Fruit fly (Drosophila melanogaster): ENCODE results near the gene CG13358.

The CG13358 gene

DNA sequence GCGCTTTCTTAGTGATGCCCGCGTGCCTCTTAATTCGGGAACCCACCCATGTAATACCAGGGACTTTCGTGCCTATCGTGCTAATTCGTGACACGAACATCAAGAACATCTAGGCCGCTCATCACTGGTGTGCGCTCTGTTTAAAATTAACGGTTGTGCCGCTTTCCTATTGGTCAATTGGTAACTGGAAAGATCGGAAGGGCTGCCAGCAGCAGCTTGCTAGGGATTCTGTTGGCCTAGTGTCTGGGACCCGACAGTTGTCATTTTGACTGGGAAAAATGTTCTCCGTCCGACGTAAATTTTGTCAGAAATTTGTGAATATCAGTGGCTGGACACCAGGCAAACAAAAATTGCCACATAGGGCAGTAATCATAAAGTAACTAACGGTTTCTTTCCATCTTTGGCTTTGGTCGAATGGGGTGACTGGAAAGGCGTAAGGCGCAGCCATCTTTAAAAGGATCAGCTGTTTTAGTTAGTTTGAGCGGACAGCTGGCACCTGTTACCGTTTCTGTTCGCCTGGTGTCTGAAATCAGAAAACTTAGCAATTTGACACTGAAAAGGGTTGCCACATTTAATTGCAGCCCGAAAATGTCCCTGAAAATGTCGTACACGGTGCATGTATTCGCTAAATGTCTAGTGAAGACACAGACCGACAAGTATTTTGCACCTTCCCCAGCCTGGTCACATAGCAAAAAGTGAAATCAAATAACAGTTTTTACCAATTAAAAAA, 45.7 kb downstream of the CG13358 start, which contains the start of gene CG5273 (continued):
- TF ChIP-seq CG13775 (GFP tag; optimal IDR thresholded peaks at IDR 0.05) (no peak), nom (GFP tag; optimal IDR thresholded peaks at IDR 0.05) (peak; percentile 37), CG11456 (GFP tag; IDR thresholded peaks at IDR 0.05) (no peak), TFAM (GFP tag; optimal IDR thresholded peaks at IDR 0.05) (no peak), CG3838 (GFP tag; optimal IDR thresholded peaks at IDR 0.05) (no peak), zen (tag; optimal IDR thresholded peaks at IDR 0.05) (peak; percentile 38), trem (tag; optimal IDR thresholded peaks at IDR 0.05) (peak; percentile 76), seq (GFP tag; IDR thresholded peaks at IDR 0.05) (no peak), tgo (GFP tag; IDR thresholded peaks at IDR 0.05) (no peak), cato (GFP tag; optimal IDR thresholded peaks at IDR 0.05; ENCODE audit: borderline replicate concordance) (no peak), CG9876 (GFP tag; optimal IDR thresholded peaks at IDR 0.05) (no peak), Dek (tag; optimal IDR thresholded peaks at IDR 0.05) (peak; percentile 56), CG15514 (GFP tag; optimal IDR thresholded peaks at IDR 0.05) (peak; percentile 84), esg (GFP tag; conservative IDR thresholded peaks at IDR 0.05) (no peak), CG8944 (GFP tag; optimal IDR thresholded peaks at IDR 0.05) (no peak), wdn (GFP tag; IDR thresholded peaks at IDR 0.05) (no peak), CG2199 (GFP tag; IDR thresholded peaks at IDR 0.05) (no peak), tin (GFP tag; optimal IDR thresholded peaks at IDR 0.05) (no peak), CG18764 (GFP tag; optimal IDR thresholded peaks at IDR 0.05) (no peak), CG8924 (tag; optimal IDR thresholded peaks at IDR 0.05) (peak; percentile 31), mam (GFP tag; optimal IDR thresholded peaks at IDR 0.05) (no peak), ro (GFP tag; IDR thresholded peaks at IDR 0.05) (no peak), CG1529 (GFP tag; optimal IDR thresholded peaks at IDR 0.05) (no peak)

DNA sequence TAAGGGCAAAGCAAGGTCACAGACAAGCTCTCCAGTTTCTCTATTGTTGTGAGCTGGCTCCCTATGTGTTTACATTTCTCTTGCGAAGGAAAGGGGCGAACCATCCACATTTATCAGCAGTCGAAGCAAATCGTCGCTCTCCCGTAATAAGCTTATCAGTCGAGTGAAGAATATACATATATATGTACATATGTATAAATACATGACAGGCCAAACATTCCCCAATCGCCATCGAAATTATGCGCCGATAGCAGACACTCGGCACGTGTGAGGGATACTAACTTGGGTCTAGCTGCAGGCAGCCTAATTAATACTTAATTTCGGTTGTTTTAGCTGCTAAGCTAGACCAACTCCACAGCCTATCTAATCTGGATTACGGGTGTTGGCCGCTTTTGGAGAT, 47.9 kb downstream of the CG13358 start:
- TF ChIP-seq sd (tag; optimal IDR thresholded peaks at IDR 0.05) (peak; percentile 69), CG4820 (GFP tag; optimal IDR thresholded peaks at IDR 0.05) (no peak), CG12769 (tag; optimal IDR thresholded peaks at IDR 0.05) (peak; percentile 24), vvl (GFP tag; IDR thresholded peaks at IDR 0.05) (0 out of 2 replicates have a peak, but pooled peaks have one; percentile 11), lab (GFP tag; optimal IDR thresholded peaks at IDR 0.05) (peak; percentile 12), CG4328 (GFP tag; optimal IDR thresholded peaks at IDR 0.05) (no peak), Trl (optimal IDR thresholded peaks at IDR 0.05) (peak in 1 of 2 experiments; percentile 20), Trl (GFP tag; optimal IDR thresholded peaks at IDR 0.05) (no peak), zfh1 (GFP tag; IDR thresholded peaks at IDR 0.05) (no peak), salm (tag; optimal IDR thresholded peaks at IDR 0.05) (no peak), grn (GFP tag; optimal IDR thresholded peaks at IDR 0.05) (peak; percentile 24), Hey (tag; optimal IDR thresholded peaks at IDR 0.05) (peak; percentile 17), B-H2 (GFP tag; optimal IDR thresholded peaks at IDR 0.05) (no peak), cwo (GFP tag; optimal IDR thresholded peaks at IDR 0.05) (peak; percentile 88), CG18599 (GFP tag; optimal IDR thresholded peaks at IDR 0.05) (peak; percentile 14), pros (GFP tag; optimal IDR thresholded peaks at IDR 0.05) (peak; percentile 18), mirr (GFP tag; optimal IDR thresholded peaks at IDR 0.05) (peak; percentile 34), ERR (GFP tag; optimal IDR thresholded peaks at IDR 0.05) (peak; percentile 81), exex (tag; optimal IDR thresholded peaks at IDR 0.05) (peak; percentile 83), CG10366 (GFP tag; IDR thresholded peaks at IDR 0.05) (no peak), CG11085 (GFP tag; IDR thresholded peaks at IDR 0.05) (no peak)

Data from whole organism, embryonic.